Worm (Caenorhabditis elegans): ENCODE measurements around the gene F29A7.6.

DNA sequence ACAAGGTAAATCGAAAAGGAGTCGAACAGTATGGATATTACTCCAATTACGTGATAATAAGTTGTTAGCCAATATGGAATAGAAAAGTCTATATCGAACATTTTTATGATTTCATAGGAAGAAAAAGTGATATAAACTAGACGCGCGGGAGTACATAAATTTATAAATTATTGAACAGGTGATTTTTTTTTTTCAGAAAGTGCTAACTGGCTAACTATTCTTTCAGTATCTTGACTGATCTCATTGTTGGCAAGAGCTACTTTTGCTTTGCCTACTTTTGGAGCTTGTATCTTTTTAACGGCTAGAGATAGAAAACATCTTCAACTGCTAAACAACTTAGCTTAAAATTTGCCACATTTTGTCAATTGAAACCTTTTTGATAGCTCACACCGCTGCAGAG, 49.7 kb downstream of the F29A7.6 start, which contains the start of gene sri-60:
- TF ChIP-seq akir-1 (GFP tag; optimal IDR thresholded peaks at IDR 0.05): no peak
- no peak for TF ChIP-seq tlf-1 (GFP tag; optimal IDR thresholded peaks at IDR 0.05)
